Fruit fly (Drosophila melanogaster): ENCODE data around the gene Mettl3.

Gene Mettl3

DNA sequence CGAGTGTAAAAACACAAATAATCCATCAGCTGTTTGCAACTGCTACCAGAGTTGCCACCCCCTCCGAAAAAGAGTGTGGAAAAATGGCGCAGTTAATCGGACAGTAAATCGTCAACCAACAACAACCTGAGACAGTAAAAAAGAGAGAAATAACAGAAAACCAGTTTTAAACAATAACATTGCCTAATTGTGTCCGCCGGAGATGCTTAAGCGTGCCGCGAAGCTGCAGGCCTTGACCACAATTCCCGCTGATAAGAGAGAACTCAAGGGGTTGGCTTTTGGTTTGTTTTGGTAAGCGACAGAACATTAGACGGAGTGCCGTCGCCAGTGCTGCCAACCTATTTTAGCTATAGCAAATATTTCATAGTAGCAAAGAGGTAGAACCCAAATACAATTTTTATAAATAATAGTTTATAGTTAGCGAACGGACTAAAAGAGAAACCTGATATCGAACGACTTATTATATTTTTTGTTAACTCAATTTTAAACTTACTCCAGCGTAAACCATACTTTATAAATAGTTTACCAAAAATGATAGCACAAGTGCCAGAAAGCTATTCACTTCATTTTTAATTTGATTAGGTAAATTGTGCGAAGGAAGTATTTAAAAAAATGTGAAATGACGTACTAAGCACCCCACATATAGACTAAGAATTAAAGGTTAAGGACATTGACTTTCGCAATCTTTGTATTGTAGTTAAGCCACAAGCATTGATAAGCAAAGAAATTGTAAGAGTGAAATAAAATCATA lies 18.9 kb downstream of the Mettl3 start, which contains the start of the genes Atg6 and Pisd (continued):
- TF ChIP-seq fd102C (GFP tag; optimal IDR thresholded peaks at IDR 0.05) (no peak), Trl (optimal IDR thresholded peaks at IDR 0.05) (peak in 1 of 2 experiments; percentile 7), Trl (GFP tag; optimal IDR thresholded peaks at IDR 0.05) (peak; percentile 1), CG10565 (GFP tag; optimal IDR thresholded peaks at IDR 0.05) (no peak), Mes4 (GFP tag; optimal IDR thresholded peaks at IDR 0.05) (no peak), sens-2 (GFP tag; IDR thresholded peaks at IDR 0.05) (no peak), sima (GFP tag; optimal IDR thresholded peaks at IDR 0.05) (no peak), CG31224 (GFP tag; IDR thresholded peaks at IDR 0.05) (0 out of 2 replicates have a peak, but pooled peaks have one; percentile 15), CG11504 (tag; optimal IDR thresholded peaks at IDR 0.05) (no peak), amos (GFP tag; IDR thresholded peaks at IDR 0.05; ENCODE audit: partially characterized antibody) (peak; percentile 51; the same call in 1 of the 2 replicates), CG17802 (tag; optimal IDR thresholded peaks at IDR 0.05) (peak; percentile 20), Camta (GFP tag; optimal IDR thresholded peaks at IDR 0.05) (no peak), lbe (GFP tag; optimal IDR thresholded peaks at IDR 0.05) (no peak), CG31441 (GFP tag; IDR thresholded peaks at IDR 0.05) (no peak; the same call in 1 of the 2 replicates), luna (GFP tag; optimal IDR thresholded peaks at IDR 0.05) (no peak), CG10431 (GFP tag; optimal IDR thresholded peaks at IDR 0.05) (no peak), CG14050 (GFP tag; IDR thresholded peaks at IDR 0.05) (no peak), run (tag; optimal IDR thresholded peaks at IDR 0.05) (no peak), wdn (GFP tag; IDR thresholded peaks at IDR 0.05) (no peak), CG2129 (GFP tag; IDR thresholded peaks at IDR 0.05; ENCODE audit: partially characterized antibody) (peak; percentile 20; the same call in 1 of the 2 replicates), CkIIα-i1 (GFP tag; IDR thresholded peaks at IDR 0.05) (no peak), CG3163 (GFP tag; optimal IDR thresholded peaks at IDR 0.05) (no peak), br (optimal IDR thresholded peaks at IDR 0.05) (no peak), wor (GFP tag; IDR thresholded peaks at IDR 0.05) (no peak), Gsc (GFP tag; IDR thresholded peaks at IDR 0.05) (no peak), CG12104 (GFP tag; optimal IDR thresholded peaks at IDR 0.05) (no peak), fd64A (GFP tag; optimal IDR thresholded peaks at IDR 0.05) (no peak), Blimp-1 (GFP tag; optimal IDR thresholded peaks at IDR 0.05) (no peak), dmrt99B (tag; optimal IDR thresholded peaks at IDR 0.05) (no peak), CG33213 (GFP tag; optimal IDR thresholded peaks at IDR 0.05) (no peak), CG2116 (GFP tag; optimal IDR thresholded peaks at IDR 0.05) (peak; percentile 52), CG17359 (tag; optimal IDR thresholded peaks at IDR 0.05) (no peak), CG5245 (GFP tag; optimal IDR thresholded peaks at IDR 0.05) (peak; percentile 8), CG13123 (GFP tag; optimal IDR thresholded peaks at IDR 0.05) (no peak), CG17568 (GFP tag; optimal IDR thresholded peaks at IDR 0.05) (no peak), CG12219 (GFP tag; optimal IDR thresholded peaks at IDR 0.05) (peak; percentile 19), gsb (GFP tag; IDR thresholded peaks at IDR 0.05) (no peak), CG3407 (GFP tag; optimal IDR thresholded peaks at IDR 0.05) (no peak), ttk (GFP tag; IDR thresholded peaks at IDR 0.05) (peak; percentile 50; the same call in 1 of the 2 replicates), Eip74EF (GFP tag; optimal IDR thresholded peaks at IDR 0.05) (peak in 1 of 2 experiments; percentile 40), PHDP (tag; optimal IDR thresholded peaks at IDR 0.05) (peak; percentile 20), CG14441 (GFP tag; IDR thresholded peaks at IDR 0.05) (peak; percentile 28; the same call in 1 of the 2 replicates), peb (GFP tag; IDR thresholded peaks at IDR 0.05) (no peak), B-H2 (GFP tag; optimal IDR thresholded peaks at IDR 0.05) (peak; percentile 76), seq (GFP tag; IDR thresholded peaks at IDR 0.05) (no peak), dimm (GFP tag; IDR thresholded peaks at IDR 0.05) (no peak), tio (GFP tag; optimal IDR thresholded peaks at IDR 0.05) (no peak), Dip3 (GFP tag; optimal IDR thresholded peaks at IDR 0.05) (no peak), E2f2 (GFP tag; IDR thresholded peaks at IDR 0.05) (peak; percentile 35; the same call in 1 of the 2 replicates), CG9797 (GFP tag; optimal IDR thresholded peaks at IDR 0.05) (peak; percentile 26), klu (GFP tag; IDR thresholded peaks at IDR 0.05) (no peak)

All from whole organism, embryonic.